Worm (Caenorhabditis elegans): ENCODE measurements around the gene F21A3.4.
A peak's percentile ranks its signal among the peaks of the same experiment; 100 is the strongest.

The F21A3.4 gene

DNA sequence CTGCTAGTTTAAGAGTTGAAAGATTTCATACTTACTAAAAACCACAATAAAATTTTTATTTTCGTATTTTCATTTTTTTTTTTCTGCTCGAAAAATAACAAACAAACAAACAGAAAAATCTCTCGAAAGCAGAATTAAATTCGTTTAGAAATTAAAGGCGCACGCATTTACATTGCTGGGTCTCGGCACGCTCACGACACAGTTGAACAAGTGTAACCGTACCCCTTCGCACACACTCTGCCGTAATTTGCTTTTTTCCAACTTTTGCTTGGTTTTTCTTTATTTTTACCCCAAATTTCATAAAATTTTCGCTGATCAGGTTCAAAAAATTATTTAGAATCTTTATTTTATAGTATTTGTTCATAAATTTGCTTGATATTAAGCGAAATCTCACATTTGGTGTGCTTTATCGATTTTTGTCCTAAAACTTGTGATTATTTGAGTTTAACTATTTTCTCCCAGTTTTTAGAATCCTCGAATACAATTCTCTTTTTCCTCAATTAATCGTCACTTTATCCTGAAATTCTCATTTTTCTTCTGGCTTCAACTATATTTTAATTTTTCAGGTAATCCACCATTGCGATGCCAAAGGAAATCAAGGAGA lies 24.7 kb upstream of the F21A3.4 start, which contains the start of gene rpl-38 (continued):
- no peak for TF ChIP-seq snpc-4 (GFP tag; optimal IDR thresholded peaks at IDR 0.05)
- TF ChIP-seq snpc-4 (tag; optimal IDR thresholded peaks at IDR 0.05): peak; percentile 68 to 79 (median 76)
- TF ChIP-seq mcd-1 (GFP tag; IDR thresholded peaks at IDR 0.05): peak; percentile 75
- no peak for TF ChIP-seq egl-44 (GFP tag; IDR thresholded peaks at IDR 0.05)
- peak; percentile 85 for TF ChIP-seq snpc-1.3 (tag; optimal IDR thresholded peaks at IDR 0.05; ENCODE audit: insufficient read depth)
- peak; percentile 63 for TF ChIP-seq tlf-1 (GFP tag; optimal IDR thresholded peaks at IDR 0.05)
- TF ChIP-seq egrh-3 (GFP tag; IDR thresholded peaks at IDR 0.05): no peak
- TF ChIP-seq dpff-1 (tag; optimal IDR thresholded peaks at IDR 0.05): no peak
- TF ChIP-seq dpl-1 (GFP tag; optimal IDR thresholded peaks at IDR 0.05): peak; percentile 52
- TF ChIP-seq pbrm-1 (GFP tag; IDR thresholded peaks at IDR 0.05): peak; percentile 90
- TF ChIP-seq lsl-1 (GFP tag; optimal IDR thresholded peaks at IDR 0.05): peak; percentile 97
- peak; percentile 46; the same call in 1 of the 2 replicates for TF ChIP-seq attf-6 (GFP tag; IDR thresholded peaks at IDR 0.05)
- TF ChIP-seq hmg-20 (GFP tag; IDR thresholded peaks at IDR 0.05): peak; percentile 19; the same call in 1 of the 2 replicates
- TF ChIP-seq nhr-80 (tag; optimal IDR thresholded peaks at IDR 0.05): no peak
- no peak for TF ChIP-seq sea-2 (GFP tag; IDR thresholded peaks at IDR 0.05)
- no peak for TF ChIP-seq F57C9.4 (tag; optimal IDR thresholded peaks at IDR 0.05)
- TF ChIP-seq lag-1 (GFP tag; IDR thresholded peaks at IDR 0.05): no peak
- no peak for TF ChIP-seq F37B4.10 (GFP tag; IDR thresholded peaks at IDR 0.05)
- no peak for TF ChIP-seq zim-3 (tag; optimal IDR thresholded peaks at IDR 0.05)
- TF ChIP-seq rpc-1 (optimal IDR thresholded peaks at IDR 0.05): no peak
- TF ChIP-seq rpc-1 (tag; optimal IDR thresholded peaks at IDR 0.05): peak; percentile 7
- peak; percentile 76 for TF ChIP-seq lin-54 (GFP tag; optimal IDR thresholded peaks at IDR 0.05)
- TF ChIP-seq ets-4 (GFP tag; optimal IDR thresholded peaks at IDR 0.05): no peak
- TF ChIP-seq lin-35 (GFP tag; optimal IDR thresholded peaks at IDR 0.05): peak in 1 of 3 experiments; percentile 81
- TF ChIP-seq hlh-12 (tag; optimal IDR thresholded peaks at IDR 0.05): no peak
- TF ChIP-seq madf-6 (GFP tag; IDR thresholded peaks at IDR 0.05): peak; percentile 91
- TF ChIP-seq lir-1 (GFP tag; conservative IDR thresholded peaks at IDR 0.05): no peak
- TF ChIP-seq B0336.3 (GFP tag; IDR thresholded peaks at IDR 0.05): peak; percentile 40; the same call in 1 of the 2 replicates
- TF ChIP-seq efl-1 (GFP tag; optimal IDR thresholded peaks at IDR 0.05): peak; percentile 58
- TF ChIP-seq unc-62 (GFP tag; optimal IDR thresholded peaks at IDR 0.05): no peak
- no peak for TF ChIP-seq chd-7 (tag; optimal IDR thresholded peaks at IDR 0.05)
- no peak for TF ChIP-seq C06A6.2 (GFP tag; conservative IDR thresholded peaks at IDR 0.05)
- TF ChIP-seq madf-8 (GFP tag; conservative IDR thresholded peaks at IDR 0.05): peak; percentile 49
- TF ChIP-seq nfya-2 (GFP tag; IDR thresholded peaks at IDR 0.05): no peak
- TF ChIP-seq ceh-40 (GFP tag; IDR thresholded peaks at IDR 0.05): no peak
- peak; percentile 34 for TF ChIP-seq lsy-27 (tag; optimal IDR thresholded peaks at IDR 0.05; ENCODE audit: borderline replicate concordance, insufficient read depth)
- no peak for TF ChIP-seq F39B2.1 (GFP tag; IDR thresholded peaks at IDR 0.05)
- no peak for TF ChIP-seq sdz-38 (tag; optimal IDR thresholded peaks at IDR 0.05)
- no peak for TF ChIP-seq B0035.1 (tag; optimal IDR thresholded peaks at IDR 0.05)
- no peak for TF ChIP-seq die-1 (tag; optimal IDR thresholded peaks at IDR 0.05)
- TF ChIP-seq ztf-6 (GFP tag; IDR thresholded peaks at IDR 0.05): no peak
- no peak for TF ChIP-seq Y67H2A.10 (GFP tag; conservative IDR thresholded peaks at IDR 0.05)
